Worm (Caenorhabditis elegans): ENCODE results near the gene prx-13.

DNA sequence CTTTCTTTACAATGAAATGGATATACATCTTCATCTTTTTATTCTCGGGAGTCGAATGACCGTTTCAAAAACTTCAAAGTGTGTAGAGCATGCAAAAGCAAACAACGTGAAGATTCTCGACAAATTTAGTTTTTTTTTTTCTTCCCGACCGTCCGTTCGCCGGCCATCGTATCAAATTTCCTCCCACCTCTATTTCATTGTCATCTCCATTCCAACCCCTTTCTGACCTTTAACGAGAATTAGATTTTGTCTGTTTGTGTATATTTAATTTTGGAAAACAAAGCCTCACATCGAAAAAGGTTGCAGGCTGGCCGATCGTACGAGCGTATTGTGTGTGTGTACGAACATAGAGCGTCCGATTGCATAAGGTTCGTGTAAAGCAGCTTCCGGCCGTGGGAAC, 47.2 kb upstream of the prx-13 start, which contains the start of gene C30G12.1:
- TF ChIP-seq ceh-9 (tag; optimal IDR thresholded peaks at IDR 0.05) (no peak), ceh-16 (tag; optimal IDR thresholded peaks at IDR 0.05) (no peak), ama-1 (optimal IDR thresholded peaks at IDR 0.05) (no peak), ceh-82 (tag; optimal IDR thresholded peaks at IDR 0.05) (no peak), ZK546.5 (tag; optimal IDR thresholded peaks at IDR 0.05) (no peak), elt-2 (tag; optimal IDR thresholded peaks at IDR 0.05) (no peak), nhr-25 (tag; optimal IDR thresholded peaks at IDR 0.05) (no peak), snpc-4 (tag; optimal IDR thresholded peaks at IDR 0.05) (no peak), nhr-77 (tag; optimal IDR thresholded peaks at IDR 0.05) (no peak), nhr-28 (tag; optimal IDR thresholded peaks at IDR 0.05) (no peak)

Data from whole organism, L3 larva.